Fruit fly (Drosophila melanogaster) whole organism, embryonic: ENCODE results near the gene CG42393.
A peak's percentile ranks its signal among the peaks of the same experiment; 100 is the strongest.

ENCODE experiments used
- Atf3 ChIP-seq: fragments of 200-800 bp; sonication (Bioruptor generic); optimal IDR thresholded peaks from 3 replicates; lab custom pipeline; 2016; ENCODE audit warnings: missing biosample characterization, missing genetic modification characterization
- B-H2 ChIP-seq: fragments of 200-800 bp; sonication (Bioruptor generic); optimal IDR thresholded peaks from 2 replicates; lab custom pipeline; 2018; ENCODE audit warnings: missing biosample characterization, mild to moderate bottlenecking, missing genetic modification characterization
- CG11504 ChIP-seq: fragments of 200-800 bp; sonication (Bioruptor generic); optimal IDR thresholded peaks from 3 replicates; lab custom pipeline; 2019; ENCODE audit warnings: missing biosample characterization, mild to moderate bottlenecking, missing genetic modification characterization, moderate library complexity
- CG12071 ChIP-seq: fragments of 200-800 bp; sonication (Bioruptor generic); optimal IDR thresholded peaks from 3 replicates; lab custom pipeline; 2018; ENCODE audit warnings: missing biosample characterization, mild to moderate bottlenecking, missing genetic modification characterization
- CG14667 ChIP-seq: fragments of 200-800 bp; sonication (Bioruptor generic); IDR thresholded peaks from 2 replicates; pipeline ENCODE4 v1.3.6; 2022; ENCODE audit warnings: missing biosample characterization, missing genetic modification characterization
- CG15514 ChIP-seq: fragments of 200-800 bp; sonication (Bioruptor generic); optimal IDR thresholded peaks from 3 replicates; lab custom pipeline; 2017; ENCODE audit warnings: missing biosample characterization, missing genetic modification characterization, mild to moderate bottlenecking, moderate library complexity, missing genetic modification reagents
- CG1603 ChIP-seq: fragments of 200-800 bp; sonication (Bioruptor generic); optimal IDR thresholded peaks from 2 replicates; lab custom pipeline; 2019; ENCODE audit warnings: missing biosample characterization, mild to moderate bottlenecking, missing genetic modification characterization, moderate library complexity
- CG16779 ChIP-seq: fragments of 200-800 bp; sonication (Bioruptor generic); IDR thresholded peaks from 2 replicates; pipeline ENCODE4 v1.3.6; 2022; ENCODE audit warnings: missing biosample characterization, missing genetic modification characterization
- CG18262 ChIP-seq: fragments of 200-800 bp; optimal IDR thresholded peaks from 3 replicates; lab custom pipeline; 2019; ENCODE audit warnings: missing biosample characterization, mild to moderate bottlenecking, missing genetic modification characterization, moderate library complexity
- CG31224 ChIP-seq: fragments of 200-800 bp; sonication (Bioruptor generic); IDR thresholded peaks from 2 replicates; pipeline ENCODE4 v1.3.6; 2022; ENCODE audit warnings: missing biosample characterization, missing genetic modification characterization
- CG32767 ChIP-seq: fragments of 200-800 bp; sonication (Bioruptor generic); IDR thresholded peaks from 2 replicates; pipeline ENCODE4 v1.3.6; 2022; ENCODE audit warnings: missing biosample characterization, missing genetic modification characterization
- CG32772 ChIP-seq: fragments of 200-800 bp; sonication (Bioruptor generic); IDR thresholded peaks from 2 replicates; pipeline ENCODE4 v1.3.6; 2022; ENCODE audit warnings: missing biosample characterization, missing genetic modification characterization
- CG34422 ChIP-seq: fragments of 200-800 bp; sonication (Bioruptor generic); IDR thresholded peaks from 3 replicates; pipeline ENCODE4 v1.3.6; 2022; ENCODE audit warnings: missing biosample characterization, missing genetic modification characterization
- CG6175 ChIP-seq: fragments of 200-800 bp; sonication (Bioruptor generic); IDR thresholded peaks from 3 replicates; pipeline ENCODE4 v1.3.6; 2022; ENCODE audit warnings: missing biosample characterization, missing genetic modification characterization
- CG6272 ChIP-seq: fragments of 200-800 bp; sonication (Bioruptor generic); IDR thresholded peaks from 2 replicates; pipeline ENCODE4 v1.3.6; 2022; ENCODE audit warnings: missing biosample characterization, missing genetic modification characterization
- CG7357 ChIP-seq: fragments of 200-800 bp; sonication (Bioruptor generic); IDR thresholded peaks from 3 replicates; pipeline ENCODE4 v1.3.6; 2022; ENCODE audit warnings: missing biosample characterization, missing genetic modification characterization
- CG7928 ChIP-seq: fragments of 200-800 bp; sonication (Bioruptor generic); optimal IDR thresholded peaks from 2 replicates; lab custom pipeline; 2017; ENCODE audit warnings: missing biosample characterization, mild to moderate bottlenecking, missing genetic modification characterization
- CG8290 ChIP-seq, 3 experiments: fragments of 200-800 bp; sonication (Bioruptor generic); optimal IDR thresholded peaks; 2 replicates each; lab custom pipeline; 2016 to 2019; ENCODE audit warnings: missing biosample characterization in 3 of 3, missing genetic modification characterization in 3 of 3, mild to moderate bottlenecking in 2 of 3, moderate library complexity in 1 of 3
- CHES-1-like ChIP-seq: fragments of 200-800 bp; sonication (Bioruptor generic); optimal IDR thresholded peaks from 2 replicates; lab custom pipeline; 2016; ENCODE audit warnings: missing biosample characterization, missing genetic modification characterization
- CrebB ChIP-seq: fragments of 200-800 bp; sonication (Bioruptor generic); optimal IDR thresholded peaks from 3 replicates; lab custom pipeline; 2018; ENCODE audit warnings: missing biosample characterization, mild to moderate bottlenecking, missing genetic modification characterization
- Dbx ChIP-seq: fragments of 200-800 bp; sonication (Bioruptor generic); IDR thresholded peaks from 3 replicates; pipeline ENCODE4 v1.3.6; 2022; ENCODE audit warnings: missing biosample characterization, missing genetic modification characterization
- Dip2 ChIP-seq: fragments of 200-800 bp; sonication (Bioruptor generic); IDR thresholded peaks from 2 replicates; pipeline ENCODE4 v1.3.6; 2022; ENCODE audit warnings: missing biosample characterization, missing genetic modification characterization
- Dll ChIP-seq: fragments of 200-800 bp; sonication (Bioruptor generic); IDR thresholded peaks from 4 replicates; pipeline ENCODE4 v1.3.6; 2022; ENCODE audit warnings: missing biosample characterization, missing genetic modification characterization; ENCODE audit not compliant: partially characterized antibody
- Dp ChIP-seq: fragments of 200-800 bp; sonication (Bioruptor generic); optimal IDR thresholded peaks from 2 replicates; lab custom pipeline; 2018; ENCODE audit warnings: missing biosample characterization, mild to moderate bottlenecking, missing genetic modification characterization, moderate library complexity
- Hmx ChIP-seq: fragments of 200-800 bp; sonication (Bioruptor generic); optimal IDR thresholded peaks from 2 replicates; lab custom pipeline; 2016; ENCODE audit warnings: missing biosample characterization, missing genetic modification characterization
- Oaz ChIP-seq: fragments of 200-800 bp; sonication (Bioruptor generic); IDR thresholded peaks from 2 replicates; pipeline ENCODE4 v1.3.6; 2022; ENCODE audit warnings: missing biosample characterization, missing genetic modification characterization
- Oli ChIP-seq: fragments of 200-800 bp; sonication (Bioruptor generic); optimal IDR thresholded peaks from 2 replicates; lab custom pipeline; 2018; ENCODE audit warnings: missing biosample characterization, mild to moderate bottlenecking, missing genetic modification characterization, moderate library complexity
- Rx ChIP-seq: fragments of 200-800 bp; sonication (Bioruptor generic); IDR thresholded peaks from 2 replicates; pipeline ENCODE4 v1.3.6; 2022; ENCODE audit warnings: missing biosample characterization, missing genetic modification characterization
- Stat92E ChIP-seq, 3 experiments: fragments of >200 bp in 2 of 3; fragments of 200-800 bp in 1 of 3; sonication (Bioruptor generic) in 1 of 3; optimal IDR thresholded peaks; 2 replicates each; lab custom pipeline; 2017 to 2019; ENCODE audit warnings: missing biosample characterization in 3 of 3, missing genetic modification characterization in 3 of 3, mild to moderate bottlenecking in 1 of 3, moderate library complexity in 1 of 3
- ab ChIP-seq: fragments of 200-800 bp; sonication (Bioruptor generic); optimal IDR thresholded peaks from 2 replicates; lab custom pipeline; 2016; ENCODE audit warnings: missing biosample characterization, missing genetic modification characterization
- al ChIP-seq: fragments of 200-800 bp; sonication (Bioruptor generic); IDR thresholded peaks from 2 replicates; pipeline ENCODE4 v1.3.6; 2022; ENCODE audit warnings: missing biosample characterization, missing genetic modification characterization
- cas ChIP-seq: fragments of 200-800 bp; sonication (Bioruptor generic); IDR thresholded peaks from 2 replicates; pipeline ENCODE4 v1.3.6; 2022; ENCODE audit warnings: missing biosample characterization, missing genetic modification characterization
- da ChIP-seq: fragments of 200-800 bp; sonication (Bioruptor generic); optimal IDR thresholded peaks from 2 replicates; lab custom pipeline; 2016; ENCODE audit warnings: missing biosample characterization, missing genetic modification characterization
- fd102C ChIP-seq: fragments of 200-800 bp; sonication (Bioruptor generic); optimal IDR thresholded peaks from 2 replicates; lab custom pipeline; 2018; ENCODE audit warnings: missing biosample characterization, mild to moderate bottlenecking, missing genetic modification characterization, moderate library complexity
- gem ChIP-seq: fragments of 200-800 bp; sonication (Bioruptor generic); optimal IDR thresholded peaks from 2 replicates; lab custom pipeline; 2019; ENCODE audit warnings: missing biosample characterization, mild to moderate bottlenecking, missing genetic modification characterization, moderate library complexity
- hth ChIP-seq: fragments of >200 bp; optimal IDR thresholded peaks from 2 replicates; lab custom pipeline; 2017; ENCODE audit warnings: inconsistent platforms
- inv ChIP-seq: fragments of 200-800 bp; sonication (Bioruptor generic); IDR thresholded peaks from 2 replicates; pipeline ENCODE4 v1.3.6; 2022; ENCODE audit warnings: missing biosample characterization, missing genetic modification characterization; ENCODE audit not compliant: partially characterized antibody
- lola ChIP-seq, 3 experiments: fragments of >200 bp in 2 of 3; fragments of 200-800 bp in 1 of 3; sonication (Bioruptor generic) in 1 of 3; optimal IDR thresholded peaks; 2 replicates each; lab custom pipeline; 2017 to 2019; ENCODE audit warnings: missing biosample characterization in 3 of 3, missing genetic modification characterization in 3 of 3, mild to moderate bottlenecking in 1 of 3, moderate library complexity in 1 of 3
- nom ChIP-seq: fragments of 200-800 bp; sonication (Bioruptor generic); optimal IDR thresholded peaks from 2 replicates; lab custom pipeline; 2017; ENCODE audit warnings: missing biosample characterization, missing genetic modification characterization, mild to moderate bottlenecking, moderate library complexity, missing genetic modification reagents
- odd ChIP-seq: fragments of 200-800 bp; sonication (Bioruptor generic); optimal IDR thresholded peaks from 2 replicates; lab custom pipeline; 2017; ENCODE audit warnings: missing biosample characterization, mild to moderate bottlenecking, missing genetic modification characterization
- otp ChIP-seq: fragments of 200-800 bp; sonication (Bioruptor generic); IDR thresholded peaks from 3 replicates; pipeline ENCODE4, ENCODE4 v1.3.6; 2022; ENCODE audit warnings: missing biosample characterization, missing genetic modification characterization
- ranshi ChIP-seq: fragments of 200-800 bp; sonication (Bioruptor generic); IDR thresholded peaks from 2 replicates; pipeline ENCODE4 v1.3.6; 2022; ENCODE audit warnings: missing biosample characterization, missing genetic modification characterization
- sisA ChIP-seq: fragments of 200-800 bp; sonication (Bioruptor generic); IDR thresholded peaks from 2 replicates; pipeline ENCODE4 v1.3.6; 2022; ENCODE audit warnings: missing biosample characterization, missing genetic modification characterization
- slou ChIP-seq: fragments of 200-800 bp; sonication (Bioruptor generic); optimal IDR thresholded peaks from 3 replicates; lab custom pipeline; 2016; ENCODE audit warnings: missing biosample characterization, missing genetic modification characterization
- sug ChIP-seq: fragments of 200-800 bp; optimal IDR thresholded peaks from 2 replicates; lab custom pipeline; 2019; ENCODE audit warnings: missing biosample characterization, mild to moderate bottlenecking, missing genetic modification characterization, moderate library complexity
- tup ChIP-seq: fragments of 200-800 bp; sonication (Bioruptor generic); optimal IDR thresholded peaks from 2 replicates; lab custom pipeline; 2016; ENCODE audit warnings: missing biosample characterization, mild to moderate bottlenecking, missing genetic modification characterization, moderate library complexity
- tx ChIP-seq: fragments of 200-800 bp; sonication (Bioruptor generic); optimal IDR thresholded peaks from 2 replicates; lab custom pipeline; 2016; ENCODE audit warnings: missing biosample characterization, missing genetic modification characterization
- zf30C ChIP-seq: fragments of 200-800 bp; sonication (Bioruptor generic); optimal IDR thresholded peaks from 3 replicates; lab custom pipeline; 2018; ENCODE audit warnings: missing biosample characterization, mild to moderate bottlenecking, missing genetic modification characterization

The CG42393 gene

DNA sequence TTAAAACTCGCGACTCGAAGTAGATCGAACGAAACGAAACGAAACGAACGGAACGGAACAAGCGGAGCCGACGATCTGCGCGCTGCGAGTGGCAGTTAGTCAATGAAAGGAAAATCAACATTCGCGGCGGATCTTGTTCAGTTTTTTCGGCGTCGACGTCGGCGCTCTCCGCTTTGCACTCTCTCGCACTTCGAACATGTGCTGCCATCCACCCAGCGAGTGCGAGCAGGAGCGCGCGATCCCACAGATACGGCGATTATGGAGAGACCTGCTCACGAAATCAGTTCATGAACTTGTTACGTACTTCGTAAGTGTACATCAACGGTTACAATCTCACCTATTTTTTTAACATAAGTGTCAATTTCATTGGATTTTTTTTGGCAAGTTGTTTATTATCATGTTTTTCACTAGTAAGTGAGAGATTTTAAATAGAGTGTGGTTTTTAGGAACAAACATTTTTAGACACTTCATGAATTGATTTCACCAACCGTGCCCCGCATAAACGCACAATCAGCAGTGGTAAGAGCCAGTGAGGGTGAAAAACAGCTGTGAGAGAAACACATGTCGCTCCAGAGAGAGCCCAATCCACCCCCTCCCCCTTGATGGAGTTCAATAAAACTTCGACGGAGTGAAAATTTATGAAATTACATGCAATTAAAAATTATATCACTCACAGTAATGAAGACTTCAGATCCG lies 43.0 kb upstream of the CG42393 start (continued):
- no peak for TF ChIP-seq hth (lab: Kevin White, UChicago)
- peak; percentile 83 for TF ChIP-seq CG15514 (GFP tag; lab: Kevin White, UChicago)
- TF ChIP-seq tup (GFP tag; lab: Kevin White, UChicago), result peak; percentile 75
- TF ChIP-seq B-H2 (GFP tag; lab: Kevin White, UChicago), result peak; percentile 83
- peak; percentile 66; the same call in 1 of the 2 replicates for TF ChIP-seq CG14667
- TF ChIP-seq Oli (tag; lab: Kevin White, UChicago), result peak; percentile 94
- peak; percentile 78; the same call in 1 of the 2 replicates for TF ChIP-seq ranshi (GFP tag; lab: Robert Waterston, UW)
- peak; percentile 94 for TF ChIP-seq CG8290 (GFP tag; optimal IDR thresholded peaks at IDR 0.05; lab: Kevin White, UChicago)
- peak; percentile 40 to 88 for TF ChIP-seq CG8290 (tag; optimal IDR thresholded peaks at IDR 0.05; lab: Kevin White, UChicago)
- TF ChIP-seq Atf3, result peak; percentile 89
- peak; percentile 90 for TF ChIP-seq tx (GFP tag; lab: Kevin White, UChicago)
- no peak for TF ChIP-seq inv (GFP tag; lab: Robert Waterston, UW)
- TF ChIP-seq Stat92E (GFP tag; optimal IDR thresholded peaks at IDR 0.05; lab: Kevin White, UChicago), result peak in 1 of 3 experiments; percentile 88
- TF ChIP-seq ab (GFP tag; lab: Kevin White, UChicago), result peak; percentile 44
- peak; percentile 95 for TF ChIP-seq gem (tag; lab: Kevin White, UChicago)
- peak; percentile 89 for TF ChIP-seq nom (GFP tag; lab: Kevin White, UChicago)
- TF ChIP-seq CG11504 (tag; lab: Kevin White, UChicago), result peak; percentile 94
- peak; percentile 87 for TF ChIP-seq CG12071 (GFP tag; lab: Kevin White, UChicago)
- TF ChIP-seq fd102C (GFP tag; lab: Kevin White, UChicago), result peak; percentile 43
- peak; percentile 96 for TF ChIP-seq CHES-1-like
- TF ChIP-seq lola (GFP tag; optimal IDR thresholded peaks at IDR 0.05; lab: Kevin White, UChicago), result peak in 1 of 3 experiments; percentile 97
- TF ChIP-seq CG1603 (tag; lab: Kevin White, UChicago), result peak; percentile 78
- peak; percentile 80 for TF ChIP-seq Rx (GFP tag; lab: Robert Waterston, UW)
- TF ChIP-seq da (GFP tag; lab: Kevin White, UChicago), result peak; percentile 89
- peak; percentile 82 for TF ChIP-seq Hmx
- TF ChIP-seq CrebB, result peak; percentile 91
- peak; percentile 88 for TF ChIP-seq CG34422 (GFP tag; lab: Robert Waterston, UW)
- no peak for TF ChIP-seq CG16779 (GFP tag; lab: Robert Waterston, UW)
- TF ChIP-seq CG18262, result peak; percentile 98
- TF ChIP-seq cas (GFP tag; lab: Robert Waterston, UW), result no peak; the same call in 1 of the 2 replicates
- TF ChIP-seq otp, result peak; percentile 81; the same call in 2 of the 3 replicates
- peak; percentile 54 for TF ChIP-seq zf30C (GFP tag; lab: Kevin White, UChicago)
- TF ChIP-seq CG31224, result peak; percentile 64
- peak; percentile 64 for TF ChIP-seq sisA (GFP tag; lab: Robert Waterston, UW)
- TF ChIP-seq al, result peak; percentile 77
- TF ChIP-seq CG6272 (GFP tag; lab: Robert Waterston, UW), result 0 out of 2 replicates have a peak, but pooled peaks have one; percentile 10
- TF ChIP-seq Dbx (GFP tag; lab: Robert Waterston, UW), result peak; percentile 77
- TF ChIP-seq CG32772 (GFP tag; lab: Robert Waterston, UW), result peak; percentile 72
- peak; percentile 93 for TF ChIP-seq sug (tag; lab: Kevin White, UChicago)
- no peak for TF ChIP-seq Dip2
- TF ChIP-seq Dll (GFP tag; lab: Robert Waterston, UW), result peak; percentile 27; the same call in 2 of the 4 replicates
- peak; percentile 63 for TF ChIP-seq Oaz (GFP tag; lab: Robert Waterston, UW)
- TF ChIP-seq CG6175, result peak; percentile 53; the same call in 1 of the 3 replicates
- peak; percentile 95 for TF ChIP-seq odd (GFP tag; lab: Kevin White, UChicago)
- peak; percentile 78 for TF ChIP-seq slou (GFP tag; lab: Kevin White, UChicago)
- TF ChIP-seq CG7928 (GFP tag; lab: Kevin White, UChicago), result peak; percentile 65
- TF ChIP-seq CG7357 (GFP tag; lab: Robert Waterston, UW), result peak; percentile 78
- TF ChIP-seq Dp (GFP tag; lab: Kevin White, UChicago), result peak; percentile 2
- TF ChIP-seq CG32767 (GFP tag; lab: Robert Waterston, UW), result peak; percentile 94
